Worm (Caenorhabditis elegans) whole organism, L4 larva: Measurements from ENCODE around the gene dpy-30.

Experiments
- F26F4.8 ChIP-seq: fragments of 200-800 bp; sonication (Bioruptor generic); conservative IDR thresholded peaks from 2 replicates; pipeline ENCODE4 v1.3.6; 2022; ENCODE audit warnings: missing genetic modification characterization, missing compliant biosample characterization
- F49E8.2 ChIP-seq: sonication (generic microtip); optimal IDR thresholded peaks from 2 replicates; lab custom pipeline; 2016; ENCODE audit warnings: missing compliant biosample characterization, mild to moderate bottlenecking, missing genetic modification characterization, borderline replicate concordance
- T20F7.1 ChIP-seq: fragments of 200-800 bp; sonication (Bioruptor generic); optimal IDR thresholded peaks from 2 replicates; lab custom pipeline; 2018; ENCODE audit warnings: mild to moderate bottlenecking, missing genetic modification characterization, missing compliant biosample characterization
- Y5F2A.4 ChIP-seq: fragments of 200-800 bp; sonication (Bioruptor generic); optimal IDR thresholded peaks from 2 replicates; lab custom pipeline; 2018; ENCODE audit warnings: mild to moderate bottlenecking, missing genetic modification characterization, missing compliant biosample characterization
- aly-2 ChIP-seq: sonication (generic microtip); optimal IDR thresholded peaks from 2 replicates; lab custom pipeline; 2018; ENCODE audit warnings: missing biosample characterization, missing genetic modification characterization
- arid-1 ChIP-seq: fragments of 200-800 bp; sonication (Bioruptor generic); conservative IDR thresholded peaks from 2 replicates; pipeline ENCODE4 v1.3.6; 2022; ENCODE audit warnings: missing genetic modification reagents, missing genetic modification characterization, missing compliant biosample characterization
- ceh-20 ChIP-seq: fragments of 200-800 bp; sonication (Bioruptor generic); IDR thresholded peaks from 2 replicates; pipeline ENCODE4 v1.3.6; 2022; ENCODE audit warnings: missing genetic modification reagents, missing genetic modification characterization, missing compliant biosample characterization
- ceh-28 ChIP-seq: fragments of 150-350 bp; optimal IDR thresholded peaks from 2 replicates; lab custom pipeline; 2014; ENCODE audit warnings: missing biosample characterization, missing genetic modification reagents, missing genetic modification characterization
- ceh-44 ChIP-seq: fragments of 200-800 bp; sonication (Bioruptor generic); IDR thresholded peaks from 2 replicates; pipeline ENCODE4 v1.3.6; 2022; ENCODE audit warnings: missing genetic modification reagents, missing genetic modification characterization, missing compliant biosample characterization
- ceh-62 ChIP-seq: sonication (generic microtip); optimal IDR thresholded peaks from 2 replicates; lab custom pipeline; 2017; ENCODE audit warnings: missing biosample characterization, missing genetic modification characterization
- daf-16 ChIP-seq, 3 experiments: sonication (generic microtip); optimal IDR thresholded peaks; 2 replicates each; lab custom pipeline; 2016 to 2017; ENCODE audit warnings: missing genetic modification characterization in 3 of 3, missing genetic modification reagents in 3 of 3, mild to moderate bottlenecking in 2 of 3, missing compliant biosample characterization in 2 of 3, missing biosample characterization in 1 of 3, moderate library complexity in 1 of 3
- daf-8 ChIP-seq: fragments of 200-800 bp; sonication (Bioruptor generic); IDR thresholded peaks from 2 replicates; pipeline ENCODE4 v1.3.6; 2022; ENCODE audit warnings: missing genetic modification characterization, missing compliant biosample characterization
- dmd-8 ChIP-seq: fragments of 200-800 bp; sonication (Bioruptor generic); IDR thresholded peaks from 2 replicates; pipeline ENCODE4 v1.3.6; 2022; ENCODE audit warnings: missing genetic modification characterization, missing compliant biosample characterization
- dmd-9 ChIP-seq: fragments of 200-800 bp; sonication (Bioruptor generic); IDR thresholded peaks from 2 replicates; pipeline ENCODE4 v1.3.6; 2022; ENCODE audit warnings: missing genetic modification reagents, missing genetic modification characterization, missing compliant biosample characterization
- duxl-1 ChIP-seq: sonication (generic microtip); optimal IDR thresholded peaks from 2 replicates; lab custom pipeline; 2016; ENCODE audit warnings: mild to moderate bottlenecking, missing genetic modification characterization, moderate library complexity, missing compliant biosample characterization; ENCODE audit not compliant: poor library complexity
- hmg-1.1 ChIP-seq: fragments of 200-800 bp; sonication (Bioruptor generic); IDR thresholded peaks from 2 replicates; pipeline ENCODE4 v1.3.6; 2022; ENCODE audit warnings: missing genetic modification reagents, missing genetic modification characterization, missing compliant biosample characterization
- jun-1 ChIP-seq: fragments of 150-350 bp; optimal IDR thresholded peaks from 2 replicates; lab custom pipeline; 2014; ENCODE audit warnings: missing biosample characterization, missing genetic modification reagents, missing genetic modification characterization
- lim-7 ChIP-seq: fragments of 200-800 bp; sonication (Bioruptor generic); IDR thresholded peaks from 2 replicates; pipeline ENCODE4 v1.3.6; 2022; ENCODE audit warnings: missing genetic modification characterization, missing compliant biosample characterization
- lin-29 ChIP-seq: fragments of 200-800 bp; sonication (Bioruptor generic); IDR thresholded peaks from 2 replicates; pipeline ENCODE4 v1.3.6; 2022; ENCODE audit warnings: missing genetic modification reagents, missing genetic modification characterization, missing compliant biosample characterization
- lin-39 ChIP-seq: fragments of 150-350 bp; optimal IDR thresholded peaks from 2 replicates; lab custom pipeline; 2014; ENCODE audit warnings: missing biosample characterization, missing genetic modification reagents, missing genetic modification characterization
- madf-5 ChIP-seq, 2 experiments: fragments of 200-800 bp; sonication (Bioruptor generic); IDR thresholded peaks; 2 replicates each; pipeline ENCODE4 v1.3.6; 2022; ENCODE audit warnings: missing compliant biosample characterization in 2 of 2, missing genetic modification characterization in 2 of 2
- madf-9 ChIP-seq: fragments of 200-800 bp; sonication (Bioruptor generic); conservative IDR thresholded peaks from 2 replicates; pipeline ENCODE4 v1.3.6; 2022; ENCODE audit warnings: missing genetic modification reagents, missing genetic modification characterization, missing compliant biosample characterization
- mdt-29 ChIP-seq: fragments of 200-800 bp; sonication (Bioruptor generic); IDR thresholded peaks from 2 replicates; pipeline ENCODE4 v1.3.6; 2022; ENCODE audit warnings: missing genetic modification reagents, missing genetic modification characterization, missing compliant biosample characterization
- mep-1 ChIP-seq: fragments of 150-350 bp; sonication (generic microtip); optimal IDR thresholded peaks from 3 replicates; lab custom pipeline; 2014; ENCODE audit warnings: missing biosample characterization, missing genetic modification characterization
- mxl-2 ChIP-seq: fragments of 200-800 bp; sonication (Bioruptor generic); conservative IDR thresholded peaks from 2 replicates; pipeline ENCODE4 v1.3.6; 2022; ENCODE audit warnings: missing genetic modification reagents, missing genetic modification characterization, missing compliant biosample characterization
- mxl-3 ChIP-seq: fragments of 200-800 bp; sonication (Bioruptor generic); optimal IDR thresholded peaks from 2 replicates; lab custom pipeline; 2018; ENCODE audit warnings: mild to moderate bottlenecking, missing genetic modification characterization, missing compliant biosample characterization
- nhr-10 ChIP-seq: fragments of 150-350 bp; optimal IDR thresholded peaks from 2 replicates; lab custom pipeline; 2014; ENCODE audit warnings: missing biosample characterization, missing genetic modification characterization
- nhr-102 ChIP-seq: sonication (generic microtip); optimal IDR thresholded peaks from 2 replicates; lab custom pipeline; 2016; ENCODE audit warnings: mild to moderate bottlenecking, missing genetic modification characterization, moderate library complexity, missing compliant biosample characterization
- nhr-28 ChIP-seq: fragments of 150-350 bp; optimal IDR thresholded peaks from 2 replicates; lab custom pipeline; 2014; ENCODE audit warnings: missing biosample characterization, missing genetic modification characterization
- nhr-48 ChIP-seq: sonication (generic microtip); optimal IDR thresholded peaks from 2 replicates; lab custom pipeline; 2016; ENCODE audit warnings: mild to moderate bottlenecking, missing genetic modification characterization, missing compliant biosample characterization
- rbr-2 ChIP-seq: sonication (generic microtip); optimal IDR thresholded peaks from 2 replicates; lab custom pipeline; 2016; ENCODE audit warnings: missing genotype, missing genetic modification characterization, missing compliant biosample characterization
- saeg-2 ChIP-seq: fragments of 200-800 bp; sonication (Bioruptor generic); IDR thresholded peaks from 2 replicates; pipeline ENCODE4 v1.3.6; 2022; ENCODE audit warnings: missing genetic modification reagents, missing genetic modification characterization, missing compliant biosample characterization
- skn-1 ChIP-seq: fragments of 150-350 bp; optimal IDR thresholded peaks from 2 replicates; lab custom pipeline; 2014; ENCODE audit warnings: missing biosample characterization, missing genetic modification characterization
- unc-39 ChIP-seq: sonication (generic microtip); optimal IDR thresholded peaks from 2 replicates; lab custom pipeline; 2017; ENCODE audit warnings: missing biosample characterization, missing genetic modification characterization
- zag-1 ChIP-seq: fragments of 150-350 bp; optimal IDR thresholded peaks from 2 replicates; lab custom pipeline; 2014; ENCODE audit warnings: missing biosample characterization, missing genetic modification characterization
- zip-11 ChIP-seq: fragments of 200-800 bp; sonication (Bioruptor generic); IDR thresholded peaks from 2 replicates; pipeline ENCODE4 v1.3.6; 2022; ENCODE audit warnings: missing genetic modification characterization, missing compliant biosample characterization
- zip-2 ChIP-seq: fragments of 150-350 bp; optimal IDR thresholded peaks from 2 replicates; lab custom pipeline; 2014; ENCODE audit warnings: missing biosample characterization, missing genetic modification characterization
- ztf-11 ChIP-seq: fragments of 150-350 bp; optimal IDR thresholded peaks from 2 replicates; lab custom pipeline; 2014; ENCODE audit warnings: missing biosample characterization, missing genetic modification characterization
- ztf-7 ChIP-seq: fragments of 150-350 bp; optimal IDR thresholded peaks from 2 replicates; lab custom pipeline; 2014; ENCODE audit warnings: missing biosample characterization, missing genetic modification characterization

The dpy-30 gene

ce11 chrV:12158377-12158776 is 32.9 kb upstream of the dpy-30 start (continued):
- TF ChIP-seq madf-5 (GFP tag; IDR thresholded peaks at IDR 0.05; lab: Robert Waterston, UW) (no peak), mdt-29 (GFP tag; lab: Robert Waterston, UW) (no peak), rbr-2 (no peak), dmd-9 (GFP tag; lab: Robert Waterston, UW) (no peak), zip-11 (GFP tag; lab: Robert Waterston, UW) (no peak), daf-8 (GFP tag; lab: Robert Waterston, UW) (no peak), mxl-3 (GFP tag; lab: Kevin White, UChicago) (peak; percentile 46), hmg-1.1 (GFP tag; lab: Robert Waterston, UW) (no peak), lim-7 (GFP tag; lab: Robert Waterston, UW) (no peak), ceh-20 (GFP tag; lab: Robert Waterston, UW) (peak; percentile 12; the same call in 1 of the 2 replicates), ceh-28 (no peak)

- TF ChIP-seq nhr-28 (tag; lab: Kevin White, UChicago) (no peak), ceh-44 (GFP tag; lab: Robert Waterston, UW) (no peak), T20F7.1 (GFP tag; lab: Kevin White, UChicago) (no peak), mxl-2 (GFP tag; lab: Robert Waterston, UW) (no peak), ztf-7 (tag; lab: Kevin White, UChicago) (no peak), Y5F2A.4 (GFP tag; lab: Kevin White, UChicago) (no peak)
Observed at ce11 chrV:12159975-12160374, 31.3 kb upstream of the dpy-30 start.

ce11 chrV:12161157-12161556 is 30.2 kb upstream of the dpy-30 start:
- no peak for TF ChIP-seq daf-16 (GFP tag; optimal IDR thresholded peaks at IDR 0.05; lab: Kevin White, UChicago)
- TF ChIP-seq daf-16 (tag; optimal IDR thresholded peaks at IDR 0.05; lab: Kevin White, UChicago): no peak
- no peak for TF ChIP-seq madf-5 (GFP tag; IDR thresholded peaks at IDR 0.05; lab: Robert Waterston, UW)
- no peak for TF ChIP-seq mep-1 (tag; lab: Kevin White, UChicago)
- no peak for TF ChIP-seq zip-2 (tag; lab: Kevin White, UChicago)
- TF ChIP-seq ceh-62 (tag; lab: Kevin White, UChicago): no peak
- TF ChIP-seq aly-2: no peak
- TF ChIP-seq nhr-28 (tag; lab: Kevin White, UChicago): no peak
- no peak for TF ChIP-seq lin-39
- TF ChIP-seq madf-9 (GFP tag; lab: Robert Waterston, UW): no peak
- TF ChIP-seq rbr-2: no peak
- TF ChIP-seq F49E8.2 (tag; lab: Kevin White, UChicago): no peak
- no peak for TF ChIP-seq nhr-102 (tag; lab: Kevin White, UChicago)
- TF ChIP-seq lin-29: no peak
- TF ChIP-seq dmd-8 (GFP tag; lab: Robert Waterston, UW): no peak
- TF ChIP-seq zag-1 (tag; lab: Kevin White, UChicago): no peak
- no peak for TF ChIP-seq nhr-48 (tag; lab: Kevin White, UChicago)

ce11 chrV:12162220-12162619 is 29.1 kb upstream of the dpy-30 start, which contains the start of gene C27A7.5:
TSS of gene C27A7.5 (minus strand) at chrV:12162320.
- TF ChIP-seq F49E8.2 (tag; lab: Kevin White, UChicago): no peak
- no peak for TF ChIP-seq F26F4.8 (GFP tag; lab: Robert Waterston, UW)
- TF ChIP-seq arid-1 (GFP tag; lab: Robert Waterston, UW): no peak
- no peak for TF ChIP-seq daf-8 (GFP tag; lab: Robert Waterston, UW)
- TF ChIP-seq nhr-10 (tag; lab: Kevin White, UChicago): no peak
- TF ChIP-seq jun-1 (tag; lab: Kevin White, UChicago): no peak
- TF ChIP-seq saeg-2: no peak
- no peak for TF ChIP-seq ztf-11 (tag; lab: Kevin White, UChicago)
- no peak for TF ChIP-seq mxl-2 (GFP tag; lab: Robert Waterston, UW)
- no peak for TF ChIP-seq skn-1 (tag; lab: Kevin White, UChicago)
- TF ChIP-seq dmd-9 (GFP tag; lab: Robert Waterston, UW): no peak
- TF ChIP-seq duxl-1: no peak
- TF ChIP-seq unc-39: no peak
- TF ChIP-seq lin-29: no peak
